Worm (Caenorhabditis elegans) whole organism, late embryonic: ENCODE measurements around the gene cyn-1.

ENCODE experiments used
- T23F11.4 ChIP-seq: fragments of 200-800 bp; sonication (Bioruptor generic); optimal IDR thresholded peaks from 2 replicates; lab custom pipeline; 2018; ENCODE audit warnings: mild to moderate bottlenecking, missing genetic modification characterization, missing compliant biosample characterization
- Y22D7AL.16 ChIP-seq: sonication (generic microtip); optimal IDR thresholded peaks from 2 replicates; lab custom pipeline; 2016; ENCODE audit warnings: missing genetic modification characterization, missing compliant biosample characterization
- ama-1 ChIP-seq: fragments of 150-350 bp; optimal IDR thresholded peaks from 2 replicates; lab custom pipeline; 2014
- ceh-34 ChIP-seq: sonication (generic microtip); optimal IDR thresholded peaks from 2 replicates; lab custom pipeline; 2016; ENCODE audit warnings: mild to moderate bottlenecking, missing genetic modification characterization, missing compliant biosample characterization
- fax-1 ChIP-seq: sonication (generic microtip); optimal IDR thresholded peaks from 2 replicates; lab custom pipeline; 2016; ENCODE audit warnings: missing genotype, missing genetic modification characterization, missing compliant biosample characterization
- fkh-10 ChIP-seq: fragments of 150-350 bp; optimal IDR thresholded peaks from 2 replicates; lab custom pipeline; 2014; ENCODE audit warnings: missing biosample characterization, missing genetic modification reagents, missing genetic modification characterization
- nhr-11 ChIP-seq: fragments of 150-350 bp; optimal IDR thresholded peaks from 2 replicates; lab custom pipeline; 2014; ENCODE audit warnings: missing biosample characterization, missing genetic modification characterization
- odd-2 ChIP-seq: sonication (generic microtip); optimal IDR thresholded peaks from 2 replicates; lab custom pipeline; 2017; ENCODE audit warnings: antibody characterized with exemption, mild to moderate bottlenecking, missing genetic modification characterization, missing compliant biosample characterization
- pha-4 ChIP-seq: fragments of 150-350 bp; optimal IDR thresholded peaks from 2 replicates; lab custom pipeline; 2018; ENCODE audit warnings: missing biosample characterization, missing genetic modification reagents, missing genetic modification characterization
- tbx-2 ChIP-seq: sonication (generic microtip); optimal IDR thresholded peaks from 2 replicates; lab custom pipeline; 2016; ENCODE audit warnings: missing genetic modification characterization, missing compliant biosample characterization
- zip-5 ChIP-seq: sonication (generic microtip); optimal IDR thresholded peaks from 2 replicates; lab custom pipeline; 2016; ENCODE audit warnings: missing genetic modification characterization, missing compliant biosample characterization

- TF ChIP-seq pha-4 (tag; lab: Kevin White, UChicago) = no peak
- no peak for TF ChIP-seq fkh-10 (GFP tag; lab: Kevin White, UChicago)
- TF ChIP-seq odd-2 = no peak
- no peak for TF ChIP-seq tbx-2 (tag; lab: Kevin White, UChicago)
- no peak for TF ChIP-seq nhr-11
- no peak for TF ChIP-seq Y22D7AL.16 (tag; lab: Kevin White, UChicago)
- TF ChIP-seq ceh-34 = no peak
- TF ChIP-seq fax-1 (tag; lab: Kevin White, UChicago) = no peak
- TF ChIP-seq T23F11.4 (GFP tag; lab: Kevin White, UChicago) = no peak
- TF ChIP-seq ama-1 (lab: Kevin White, UChicago) = no peak
- TF ChIP-seq zip-5 (tag; lab: Kevin White, UChicago) = no peak
Measured at ce11 chrV:14327776-14328175, 28.1 kb upstream of the cyn-1 start, which contains the start of gene F47B8.5.
